Worm (Caenorhabditis elegans) whole organism, L3 larva: ENCODE data around the gene Y71H2AM.25.

ENCODE experiments used
- ama-1 ChIP-seq: fragments of 150-350 bp; optimal IDR thresholded peaks from 2 replicates; lab custom pipeline; 2018
- ceh-82 ChIP-seq: fragments of 150-350 bp; optimal IDR thresholded peaks from 2 replicates; lab custom pipeline; 2014; ENCODE audit warnings: missing biosample characterization, missing genetic modification characterization
- ceh-9 ChIP-seq: sonication (generic microtip); optimal IDR thresholded peaks from 2 replicates; lab custom pipeline; 2018; ENCODE audit warnings: missing biosample characterization, missing genetic modification characterization
- egl-5 ChIP-seq: fragments of 150-350 bp; optimal IDR thresholded peaks from 2 replicates; lab custom pipeline; 2017; ENCODE audit warnings: missing biosample characterization, missing genetic modification reagents, missing genetic modification characterization, inconsistent platforms
- elt-2 ChIP-seq: sonication (generic microtip); optimal IDR thresholded peaks from 2 replicates; lab custom pipeline; 2016; ENCODE audit warnings: missing genetic modification reagents, mild to moderate bottlenecking, missing genetic modification characterization, missing compliant biosample characterization
- nhr-43 ChIP-seq: sonication (generic microtip); optimal IDR thresholded peaks from 2 replicates; lab custom pipeline; 2016; ENCODE audit warnings: mild to moderate bottlenecking, missing genetic modification characterization, missing compliant biosample characterization; ENCODE audit not compliant: poor library complexity, severe bottlenecking
- nhr-76 ChIP-seq: fragments of 150-350 bp; sonication (generic microtip); optimal IDR thresholded peaks from 5 replicates; lab custom pipeline; 2014; ENCODE audit warnings: missing biosample characterization, missing genetic modification characterization
- nhr-77 ChIP-seq: fragments of 150-350 bp; optimal IDR thresholded peaks from 2 replicates; lab custom pipeline; 2014; ENCODE audit warnings: missing biosample characterization, missing genetic modification characterization
- pha-4 ChIP-seq: fragments of 150-350 bp; optimal IDR thresholded peaks from 2 replicates; lab custom pipeline; 2014; ENCODE audit warnings: missing biosample characterization, missing genetic modification reagents, missing genetic modification characterization
- skn-1 ChIP-seq: fragments of 150-350 bp; optimal IDR thresholded peaks from 2 replicates; lab custom pipeline; 2014; ENCODE audit warnings: missing biosample characterization, missing genetic modification characterization
- zag-1 ChIP-seq: fragments of 150-350 bp; optimal IDR thresholded peaks from 2 replicates; lab custom pipeline; 2014; ENCODE audit warnings: missing biosample characterization, missing genetic modification characterization
- ztf-4 ChIP-seq: fragments of 150-350 bp; optimal IDR thresholded peaks from 2 replicates; lab custom pipeline; 2014; ENCODE audit warnings: missing biosample characterization, missing genetic modification characterization

- no peak for TF ChIP-seq nhr-43
- TF ChIP-seq ztf-4 = no peak
- TF ChIP-seq ama-1 (lab: Kevin White, UChicago) = no peak
- no peak for TF ChIP-seq skn-1 (tag; lab: Kevin White, UChicago)
- TF ChIP-seq pha-4 (tag; lab: Kevin White, UChicago) = no peak
- TF ChIP-seq elt-2 (tag; lab: Kevin White, UChicago) = no peak
- TF ChIP-seq zag-1 (tag; lab: Kevin White, UChicago) = no peak
- TF ChIP-seq ceh-82 (tag; lab: Kevin White, UChicago) = no peak
- TF ChIP-seq nhr-77 (tag; lab: Kevin White, UChicago) = no peak
- no peak for TF ChIP-seq nhr-76
- no peak for TF ChIP-seq egl-5 (tag; lab: Kevin White, UChicago)
- no peak for TF ChIP-seq ceh-9 (tag; lab: Kevin White, UChicago)
These were observed 33.2 kb upstream of the Y71H2AM.25 start for ce11 chrIII:2769078-2769477.
